Fruit fly (Drosophila melanogaster) whole organism, embryonic: Measurements from ENCODE around the gene Xe7.

ENCODE experiments used
- CG10565 ChIP-seq: fragments of 200-800 bp; sonication (Bioruptor generic); optimal IDR thresholded peaks from 3 replicates; lab custom pipeline; 2016; ENCODE audit warnings: missing biosample characterization, mild to moderate bottlenecking, missing genetic modification characterization
- CG10979 ChIP-seq: fragments of 200-800 bp; sonication (Bioruptor generic); optimal IDR thresholded peaks from 2 replicates; lab custom pipeline; 2018; ENCODE audit warnings: missing biosample characterization, mild to moderate bottlenecking, missing genetic modification characterization, moderate library complexity
- CG12744 ChIP-seq: fragments of 200-800 bp; sonication (Bioruptor generic); optimal IDR thresholded peaks from 2 replicates; lab custom pipeline; 2016; ENCODE audit warnings: missing biosample characterization, missing genetic modification characterization
- CG13775 ChIP-seq: fragments of 200-800 bp; sonication (Bioruptor generic); optimal IDR thresholded peaks from 3 replicates; lab custom pipeline; 2017; ENCODE audit warnings: missing biosample characterization, mild to moderate bottlenecking, missing genetic modification characterization
- CG14441 ChIP-seq: fragments of 200-800 bp; sonication (Bioruptor generic); IDR thresholded peaks from 2 replicates; pipeline ENCODE4 v1.3.6; 2022; ENCODE audit warnings: missing biosample characterization, missing genetic modification characterization
- CG16815 ChIP-seq: fragments of 200-800 bp; sonication (Bioruptor generic); optimal IDR thresholded peaks from 3 replicates; lab custom pipeline; 2017; ENCODE audit warnings: missing biosample characterization, mild to moderate bottlenecking, missing genetic modification characterization
- CG17186 ChIP-seq: fragments of 200-800 bp; sonication (Bioruptor generic); optimal IDR thresholded peaks from 3 replicates; lab custom pipeline; 2017; ENCODE audit warnings: missing biosample characterization, missing genetic modification reagents, missing genetic modification characterization
- CG17361 ChIP-seq: fragments of 200-800 bp; sonication (Bioruptor generic); IDR thresholded peaks from 3 replicates; pipeline ENCODE4 v1.3.6; 2022; ENCODE audit warnings: missing biosample characterization, missing genetic modification characterization
- CG18476 ChIP-seq: fragments of 200-800 bp; sonication (Bioruptor generic); optimal IDR thresholded peaks from 2 replicates; lab custom pipeline; 2016; ENCODE audit warnings: missing biosample characterization, mild to moderate bottlenecking, missing genetic modification characterization
- CG2712 ChIP-seq: fragments of 200-800 bp; optimal IDR thresholded peaks from 3 replicates; lab custom pipeline; 2019; ENCODE audit warnings: missing biosample characterization, mild to moderate bottlenecking, missing genetic modification characterization, moderate library complexity
- CG30403 ChIP-seq: fragments of 200-800 bp; sonication (Bioruptor generic); optimal IDR thresholded peaks from 3 replicates; lab custom pipeline; 2016; ENCODE audit warnings: missing biosample characterization, missing genetic modification characterization
- CG30431 ChIP-seq: fragments of 200-800 bp; sonication (Bioruptor generic); optimal IDR thresholded peaks from 2 replicates; lab custom pipeline; 2017; ENCODE audit warnings: missing biosample characterization, missing genetic modification characterization
- CG3065 ChIP-seq: fragments of 200-800 bp; sonication (Bioruptor generic); optimal IDR thresholded peaks from 2 replicates; lab custom pipeline; 2016; ENCODE audit warnings: missing biosample characterization, missing genetic modification characterization
- CG31441 ChIP-seq: fragments of 200-800 bp; sonication (Bioruptor generic); IDR thresholded peaks from 2 replicates; pipeline ENCODE4 v1.3.6; 2022; ENCODE audit warnings: missing biosample characterization, missing genetic modification characterization
- CG32532 ChIP-seq: fragments of 200-800 bp; sonication (Bioruptor generic); IDR thresholded peaks from 2 replicates; pipeline ENCODE4 v1.3.6; 2022; ENCODE audit warnings: missing biosample characterization, missing genetic modification characterization
- CG42726 ChIP-seq: fragments of 200-800 bp; sonication (Bioruptor generic); IDR thresholded peaks from 2 replicates; pipeline ENCODE4 v1.3.6; 2022; ENCODE audit warnings: missing biosample characterization, missing genetic modification characterization; ENCODE audit not compliant: partially characterized antibody
- CG43689 ChIP-seq: fragments of 200-800 bp; sonication (Bioruptor generic); IDR thresholded peaks from 2 replicates; pipeline ENCODE4 v1.3.6; 2022; ENCODE audit warnings: missing biosample characterization, missing genetic modification characterization
- CG6689 ChIP-seq: fragments of 200-800 bp; sonication (Bioruptor generic); IDR thresholded peaks from 2 replicates; pipeline ENCODE4 v1.3.6; 2022; ENCODE audit warnings: missing biosample characterization, missing genetic modification characterization
- CG6813 ChIP-seq: fragments of 200-800 bp; sonication (Bioruptor generic); optimal IDR thresholded peaks from 2 replicates; lab custom pipeline; 2017; ENCODE audit warnings: missing biosample characterization, missing genetic modification characterization, mild to moderate bottlenecking, moderate library complexity, missing genetic modification reagents
- CG7987 ChIP-seq: fragments of 200-800 bp; sonication (Bioruptor generic); optimal IDR thresholded peaks from 2 replicates; lab custom pipeline; 2018; ENCODE audit warnings: missing biosample characterization, mild to moderate bottlenecking, missing genetic modification characterization, moderate library complexity
- CG8388 ChIP-seq: fragments of 200-800 bp; sonication (Bioruptor generic); optimal IDR thresholded peaks from 2 replicates; lab custom pipeline; 2019; ENCODE audit warnings: missing biosample characterization, mild to moderate bottlenecking, missing genetic modification characterization, moderate library complexity
- CG9797 ChIP-seq: fragments of 200-800 bp; sonication (Bioruptor generic); optimal IDR thresholded peaks from 3 replicates; lab custom pipeline; 2018; ENCODE audit warnings: missing biosample characterization, mild to moderate bottlenecking, missing genetic modification characterization
- CkIIα-i1 ChIP-seq: fragments of 200-800 bp; sonication (Bioruptor generic); IDR thresholded peaks from 2 replicates; pipeline ENCODE4 v1.3.6; 2022; ENCODE audit warnings: missing biosample characterization, missing genetic modification characterization
- D19B ChIP-seq: fragments of 200-800 bp; sonication (Bioruptor generic); optimal IDR thresholded peaks from 2 replicates; lab custom pipeline; 2017; ENCODE audit warnings: missing biosample characterization, mild to moderate bottlenecking, missing genetic modification characterization
- E2f2 ChIP-seq: fragments of 200-800 bp; sonication (Bioruptor generic); IDR thresholded peaks from 2 replicates; pipeline ENCODE4 v1.3.6; 2022; ENCODE audit warnings: missing biosample characterization, missing genetic modification characterization
- Eip74EF ChIP-seq, 2 experiments: fragments of 200-800 bp in 1 of 2; fragments of >200 bp in 1 of 2; sonication (Bioruptor generic) in 1 of 2; optimal IDR thresholded peaks; 2 replicates each; lab custom pipeline; 2017 to 2019; ENCODE audit warnings: missing biosample characterization in 2 of 2, missing genetic modification characterization in 2 of 2, mild to moderate bottlenecking in 1 of 2, moderate library complexity in 1 of 2
- HLH4C ChIP-seq: fragments of 200-800 bp; sonication (Bioruptor generic); IDR thresholded peaks from 3 replicates; pipeline ENCODE4 v1.3.6; 2022; ENCODE audit warnings: missing biosample characterization, missing genetic modification characterization; ENCODE audit not compliant: partially characterized antibody
- MBD-R2 ChIP-seq: fragments of 200-800 bp; sonication (Bioruptor generic); IDR thresholded peaks from 2 replicates; pipeline ENCODE4 v1.3.6; 2022; ENCODE audit warnings: missing biosample characterization, missing genetic modification characterization
- Sin3A ChIP-seq: fragments of >200 bp; optimal IDR thresholded peaks from 2 replicates; lab custom pipeline; 2018
- Sox100B ChIP-seq: fragments of 200-800 bp; sonication (Bioruptor generic); optimal IDR thresholded peaks from 3 replicates; lab custom pipeline; 2018; ENCODE audit warnings: missing biosample characterization, mild to moderate bottlenecking, missing genetic modification characterization
- Spps ChIP-seq: fragments of 200-800 bp; sonication (Bioruptor generic); optimal IDR thresholded peaks from 2 replicates; lab custom pipeline; 2018; ENCODE audit warnings: missing biosample characterization, mild to moderate bottlenecking, missing genetic modification characterization
- bcd ChIP-seq: fragments of 200-800 bp; sonication (Bioruptor generic); optimal IDR thresholded peaks from 2 replicates; lab custom pipeline; 2017; ENCODE audit warnings: missing biosample characterization, mild to moderate bottlenecking, missing genetic modification characterization
- caup ChIP-seq: fragments of 200-800 bp; sonication (Bioruptor generic); optimal IDR thresholded peaks from 3 replicates; lab custom pipeline; 2017; ENCODE audit warnings: missing biosample characterization, mild to moderate bottlenecking, missing genetic modification characterization, moderate library complexity; ENCODE audit not compliant: severe bottlenecking
- chif ChIP-seq, 2 experiments: fragments of 200-800 bp; sonication (Bioruptor generic); optimal IDR thresholded peaks; 3 replicates each; lab custom pipeline; 2016; ENCODE audit warnings: missing biosample characterization in 2 of 2, missing genetic modification characterization in 2 of 2
- chn ChIP-seq: fragments of 200-800 bp; sonication (Bioruptor generic); optimal IDR thresholded peaks from 2 replicates; lab custom pipeline; 2016; ENCODE audit warnings: missing biosample characterization, missing genetic modification characterization
- gem ChIP-seq: fragments of 200-800 bp; sonication (Bioruptor generic); optimal IDR thresholded peaks from 2 replicates; lab custom pipeline; 2019; ENCODE audit warnings: missing biosample characterization, mild to moderate bottlenecking, missing genetic modification characterization, moderate library complexity
- hbn ChIP-seq: fragments of 200-800 bp; sonication (Bioruptor generic); IDR thresholded peaks from 2 replicates; pipeline ENCODE4 v1.3.6; 2022; ENCODE audit warnings: missing biosample characterization, missing genetic modification characterization; ENCODE audit not compliant: partially characterized antibody
- luna ChIP-seq: fragments of 200-800 bp; sonication (Bioruptor generic); optimal IDR thresholded peaks from 2 replicates; lab custom pipeline; 2016; ENCODE audit warnings: missing biosample characterization, missing genetic modification characterization
- oc ChIP-seq: fragments of 200-800 bp; sonication (Bioruptor generic); optimal IDR thresholded peaks from 2 replicates; lab custom pipeline; 2018; ENCODE audit warnings: missing biosample characterization, mild to moderate bottlenecking, missing genetic modification characterization, moderate library complexity
- otp ChIP-seq: fragments of 200-800 bp; sonication (Bioruptor generic); IDR thresholded peaks from 3 replicates; pipeline ENCODE4, ENCODE4 v1.3.6; 2022; ENCODE audit warnings: missing biosample characterization, missing genetic modification characterization
- pan ChIP-seq, 4 experiments: fragments of >200 bp in 3 of 4; fragments of 200-800 bp in 1 of 4; sonication (Bioruptor generic) in 1 of 4; optimal IDR thresholded peaks in 3 of 4; IDR thresholded peaks in 1 of 4; 2 replicates each; pipeline versions ENCODE4 v1.3.6 to Lab custom; 2017 to 2022; ENCODE audit warnings: missing biosample characterization in 2 of 4, missing genetic modification characterization in 2 of 4, mixed read lengths in 1 of 4
- pho ChIP-seq: fragments of 200-800 bp; sonication (Bioruptor generic); optimal IDR thresholded peaks from 2 replicates; lab custom pipeline; 2016; ENCODE audit warnings: missing biosample characterization, missing genetic modification characterization
- stc ChIP-seq: fragments of 200-800 bp; sonication (Bioruptor generic); IDR thresholded peaks from 2 replicates; pipeline ENCODE4 v1.3.6; 2022; ENCODE audit warnings: missing biosample characterization, missing genetic modification characterization
- tgo ChIP-seq: fragments of 200-800 bp; sonication (Bioruptor generic); IDR thresholded peaks from 3 replicates; pipeline ENCODE4 v1.3.6; 2022; ENCODE audit warnings: missing biosample characterization, missing genetic modification characterization
- ttk ChIP-seq: fragments of 200-800 bp; sonication (Bioruptor generic); IDR thresholded peaks from 2 replicates; pipeline ENCODE4 v2.1.2; 2022; ENCODE audit warnings: missing biosample characterization, missing genetic modification characterization
- unc-4 ChIP-seq: fragments of 200-800 bp; sonication (Bioruptor generic); IDR thresholded peaks from 2 replicates; pipeline ENCODE4 v1.3.6; 2022; ENCODE audit warnings: missing biosample characterization, missing genetic modification characterization; ENCODE audit not compliant: partially characterized antibody
- vvl ChIP-seq: fragments of 200-800 bp; sonication (Bioruptor generic); IDR thresholded peaks from 2 replicates; pipeline ENCODE4 v1.3.6; 2022; ENCODE audit warnings: missing biosample characterization, missing genetic modification characterization

Gene Xe7

DNA sequence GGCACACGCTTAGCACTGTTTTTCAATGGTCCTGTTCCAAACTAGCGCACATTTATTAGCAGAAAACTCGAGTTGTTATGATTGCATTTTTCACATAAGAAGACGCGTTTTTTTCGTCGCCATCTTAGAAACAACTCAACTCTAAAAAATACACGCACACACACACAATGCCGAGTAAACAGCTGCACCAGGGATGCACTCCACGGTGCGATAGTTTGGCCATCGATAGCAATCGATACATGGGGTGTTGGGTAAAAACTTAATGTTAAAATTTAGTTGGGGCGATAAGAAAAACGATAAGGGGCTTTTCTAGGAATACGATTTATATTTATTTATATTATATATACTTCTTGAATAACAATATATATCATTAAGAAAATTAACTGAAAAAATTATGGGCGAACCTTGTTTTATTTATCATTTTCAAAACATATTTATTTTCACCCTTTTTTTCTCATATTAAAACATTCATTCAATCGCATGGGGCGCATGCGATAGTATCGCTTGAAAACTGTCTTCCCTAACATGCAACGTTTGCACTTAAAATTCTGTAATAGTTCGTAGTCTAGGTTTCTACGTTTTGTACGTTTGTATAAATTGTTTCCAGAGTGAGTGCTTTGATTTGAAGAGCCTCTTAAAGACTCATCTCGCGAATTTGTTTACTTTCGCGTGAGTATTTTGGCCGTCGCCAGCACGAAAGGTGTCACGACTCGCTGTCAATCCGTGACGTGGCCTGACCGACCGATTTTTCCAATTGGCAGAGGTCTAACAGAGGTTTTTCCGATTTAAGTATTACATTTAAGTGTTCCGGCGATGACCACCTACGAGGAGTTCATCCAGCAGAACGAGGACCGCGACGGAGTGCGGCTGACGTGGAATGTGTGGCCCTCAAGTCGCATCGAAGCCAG is 20.3 kb downstream of the Xe7 start, which contains the start of the genes MTA1-like and Sec23 (continued):
- TF ChIP-seq Spps (tag; lab: Kevin White, UChicago) (no peak), CG6813 (GFP tag; lab: Kevin White, UChicago) (peak; percentile 7), E2f2 (GFP tag; lab: Robert Waterston, UW) (no peak), CG13775 (GFP tag; lab: Kevin White, UChicago) (peak; percentile 81), Sin3A (lab: Kevin White, UChicago) (peak; percentile 56), otp (no peak), CG10565 (no peak), pho (GFP tag; lab: Kevin White, UChicago) (peak; percentile 37), CG30431 (no peak), CG7987 (GFP tag; lab: Kevin White, UChicago) (no peak), pan (optimal IDR thresholded peaks at IDR 0.05; lab: Kevin White, UChicago) (no peak), pan (GFP tag; optimal IDR thresholded peaks at IDR 0.05 in 1 of 2, IDR thresholded peaks at IDR 0.05 in 1 of 2) (peak in 1 of 2 experiments; percentile 17), CG16815 (GFP tag; lab: Kevin White, UChicago) (peak; percentile 38), CG10979 (tag; lab: Kevin White, UChicago) (peak; percentile 37), CG42726 (GFP tag; lab: Robert Waterston, UW) (peak; percentile 75), oc (tag; lab: Kevin White, UChicago) (no peak), vvl (GFP tag; lab: Robert Waterston, UW) (peak; percentile 50; the same call in 1 of the 2 replicates), CG32532 (GFP tag; lab: Robert Waterston, UW) (peak; percentile 43; the same call in 1 of the 2 replicates), tgo (GFP tag; lab: Robert Waterston, UW) (peak; percentile 40; the same call in 1 of the 3 replicates), bcd (GFP tag; lab: Kevin White, UChicago) (peak; percentile 34), CG17186 (GFP tag; lab: Kevin White, UChicago) (peak; percentile 59), hbn (GFP tag; lab: Robert Waterston, UW) (peak; percentile 88), CG3065 (GFP tag; lab: Kevin White, UChicago) (no peak), Eip74EF (GFP tag; optimal IDR thresholded peaks at IDR 0.05; lab: Kevin White, UChicago) (no peak), Sox100B (GFP tag; lab: Kevin White, UChicago) (peak; percentile 67), CG2712 (tag; lab: Kevin White, UChicago) (peak; percentile 69), luna (no peak), stc (GFP tag; lab: Robert Waterston, UW) (no peak), ttk (GFP tag; lab: Robert Waterston, UW) (peak; percentile 37; the same call in 1 of the 2 replicates), CG8388 (GFP tag; lab: Kevin White, UChicago) (peak; percentile 28), CG18476 (peak; percentile 11), CG12744 (GFP tag; lab: Kevin White, UChicago) (no peak), caup (GFP tag; lab: Kevin White, UChicago) (peak; percentile 23), CG17361 (GFP tag; lab: Robert Waterston, UW) (peak; percentile 86), chif (GFP tag; optimal IDR thresholded peaks at IDR 0.05; lab: Kevin White, UChicago) (no peak), CkIIα-i1 (GFP tag; lab: Robert Waterston, UW) (no peak), CG31441 (GFP tag; lab: Robert Waterston, UW) (peak; percentile 74), gem (tag; lab: Kevin White, UChicago) (peak; percentile 76), CG6689 (peak; percentile 77), unc-4 (GFP tag; lab: Robert Waterston, UW) (peak; percentile 92), CG30403 (GFP tag; lab: Kevin White, UChicago) (peak; percentile 65), HLH4C (GFP tag; lab: Robert Waterston, UW) (peak; percentile 92), D19B (GFP tag; lab: Kevin White, UChicago) (peak; percentile 18), chn (GFP tag; lab: Kevin White, UChicago) (peak; percentile 21), CG14441 (GFP tag; lab: Robert Waterston, UW) (peak; percentile 25; the same call in 1 of the 2 replicates), CG43689 (GFP tag; lab: Robert Waterston, UW) (no peak), MBD-R2 (GFP tag; lab: Robert Waterston, UW) (peak; percentile 22; the same call in 1 of the 2 replicates), CG9797 (GFP tag; lab: Kevin White, UChicago) (peak; percentile 35)
